Fruit fly (Drosophila melanogaster): Measurements from ENCODE around the gene Nca.

dm6 chr3L:20004442-20004869 lies 12.8 kb downstream of the Nca start:
- no peak for TF ChIP-seq ttk (optimal IDR thresholded peaks at IDR 0.05)
- no peak for TF ChIP-seq psq (optimal IDR thresholded peaks at IDR 0.05)
- TF ChIP-seq Myc (optimal IDR thresholded peaks at IDR 0.05), result no peak
- no peak for TF ChIP-seq Sin3A (optimal IDR thresholded peaks at IDR 0.05)

Measured in Kc167 (cell line).